Fruit fly (Drosophila melanogaster): ENCODE data around the gene GAPcenA.

DNA sequence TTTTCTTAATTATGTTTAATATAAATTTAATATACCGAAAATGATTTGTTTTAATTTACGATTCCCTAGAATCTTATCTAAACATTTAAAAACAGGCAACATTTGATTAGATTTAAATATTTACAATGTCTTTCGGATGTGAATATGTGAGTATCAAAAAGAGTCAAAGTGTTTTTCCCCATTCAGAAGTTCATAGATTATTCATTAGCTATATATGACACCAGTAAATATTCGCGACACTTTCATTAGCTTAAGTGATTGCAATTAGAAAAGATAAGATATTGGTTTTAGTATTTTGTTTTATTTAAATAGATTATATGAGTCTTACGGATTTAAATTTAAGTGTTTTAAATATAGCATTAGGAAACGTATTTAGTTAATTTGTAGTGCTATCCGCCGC is 47.8 kb downstream of the GAPcenA start:
- TF ChIP-seq dmrt93B (GFP tag; optimal IDR thresholded peaks at IDR 0.05) (no peak), rgr (GFP tag; optimal IDR thresholded peaks at IDR 0.05) (no peak), Myc (optimal IDR thresholded peaks at IDR 0.05) (no peak), usp (GFP tag; optimal IDR thresholded peaks at IDR 0.05) (no peak), psq (GFP tag; optimal IDR thresholded peaks at IDR 0.05) (no peak), lola (GFP tag; optimal IDR thresholded peaks at IDR 0.05) (no peak), HLH106 (tag; optimal IDR thresholded peaks at IDR 0.05) (no peak), Hr83 (GFP tag; optimal IDR thresholded peaks at IDR 0.05; ENCODE audit: poor library complexity, severe bottlenecking) (no peak), tai (GFP tag; optimal IDR thresholded peaks at IDR 0.05) (no peak), Hnf4 (GFP tag; optimal IDR thresholded peaks at IDR 0.05) (no peak), Mio (GFP tag; optimal IDR thresholded peaks at IDR 0.05) (no peak)

Data from whole organism, wandering third instar larva.